Worm (Caenorhabditis elegans) whole organism, L2 larva: ENCODE data around the gene jip-1.

Source experiments
- C34F6.9 ChIP-seq: fragments of 150-350 bp; optimal IDR thresholded peaks from 2 replicates; lab custom pipeline; 2014; ENCODE audit warnings: missing biosample characterization, missing genetic modification characterization
- F13H6.1 ChIP-seq: sonication (generic microtip); optimal IDR thresholded peaks from 2 replicates; lab custom pipeline; 2016; ENCODE audit warnings: missing genetic modification characterization, missing compliant biosample characterization
- R02D3.7 ChIP-seq: fragments of 150-350 bp; optimal IDR thresholded peaks from 2 replicates; lab custom pipeline; 2014; ENCODE audit warnings: missing biosample characterization, missing genetic modification characterization
- Y55F3AM.14 ChIP-seq: fragments of 200-800 bp; sonication (Bioruptor generic); optimal IDR thresholded peaks from 2 replicates; lab custom pipeline; 2018; ENCODE audit warnings: mild to moderate bottlenecking, missing genetic modification characterization, missing compliant biosample characterization
- alr-1 ChIP-seq: fragments of 150-350 bp; optimal IDR thresholded peaks from 2 replicates; lab custom pipeline; 2014; ENCODE audit warnings: missing biosample characterization, missing genetic modification characterization
- ama-1 ChIP-seq: fragments of 150-350 bp; optimal IDR thresholded peaks from 2 replicates; lab custom pipeline; 2018; ENCODE audit warnings: inconsistent platforms
- ceh-16 ChIP-seq: fragments of 150-350 bp; optimal IDR thresholded peaks from 2 replicates; lab custom pipeline; 2014; ENCODE audit warnings: missing biosample characterization, missing genetic modification characterization
- ceh-82 ChIP-seq: fragments of 150-350 bp; optimal IDR thresholded peaks from 2 replicates; lab custom pipeline; 2014; ENCODE audit warnings: missing biosample characterization, missing genetic modification characterization
- crh-2 ChIP-seq: sonication (generic microtip); optimal IDR thresholded peaks from 2 replicates; lab custom pipeline; 2017; ENCODE audit warnings: missing biosample characterization, missing genetic modification characterization
- dmd-4 ChIP-seq: sonication (generic microtip); optimal IDR thresholded peaks from 2 replicates; lab custom pipeline; 2017; ENCODE audit warnings: missing biosample characterization, missing genetic modification characterization
- elt-1 ChIP-seq: fragments of 150-350 bp; optimal IDR thresholded peaks from 2 replicates; lab custom pipeline; 2014; ENCODE audit warnings: missing biosample characterization, missing genetic modification characterization
- elt-3 ChIP-seq: sonication (generic microtip); optimal IDR thresholded peaks from 2 replicates; lab custom pipeline; 2017; ENCODE audit warnings: missing biosample characterization, missing genetic modification characterization
- gmeb-1 ChIP-seq: fragments of 150-350 bp; optimal IDR thresholded peaks from 2 replicates; lab custom pipeline; 2014; ENCODE audit warnings: missing biosample characterization, missing genetic modification characterization
- lin-39 ChIP-seq: fragments of 150-350 bp; optimal IDR thresholded peaks from 2 replicates; lab custom pipeline; 2014; ENCODE audit warnings: missing biosample characterization, missing genetic modification reagents, missing genetic modification characterization
- lsy-2 ChIP-seq, 2 experiments: fragments of 150-350 bp in 1 of 2; sonication (generic microtip) in 1 of 2; optimal IDR thresholded peaks; 2 replicates each; lab custom pipeline; 2014 to 2017; ENCODE audit warnings: missing biosample characterization in 2 of 2, missing genetic modification characterization in 2 of 2
- mab-5 ChIP-seq: fragments of 150-350 bp; optimal IDR thresholded peaks from 2 replicates; lab custom pipeline; 2014; ENCODE audit warnings: missing biosample characterization, missing genetic modification characterization
- mbf-1 ChIP-seq: sonication (generic microtip); optimal IDR thresholded peaks from 2 replicates; lab custom pipeline; 2017; ENCODE audit warnings: missing biosample characterization, missing genetic modification characterization
- mdl-1 ChIP-seq, 2 experiments: fragments of 150-350 bp in 1 of 2; sonication (generic microtip) in 1 of 2; optimal IDR thresholded peaks; 2 replicates each; lab custom pipeline; 2017; ENCODE audit warnings: missing biosample characterization in 2 of 2, missing genetic modification characterization in 2 of 2
- nhr-10 ChIP-seq: sonication (generic microtip); optimal IDR thresholded peaks from 2 replicates; lab custom pipeline; 2017; ENCODE audit warnings: missing biosample characterization, missing genetic modification characterization
- nhr-11 ChIP-seq: fragments of 150-350 bp; optimal IDR thresholded peaks from 2 replicates; lab custom pipeline; 2014; ENCODE audit warnings: missing biosample characterization, missing genetic modification characterization
- nhr-12 ChIP-seq: fragments of 150-350 bp; optimal IDR thresholded peaks from 2 replicates; lab custom pipeline; 2014; ENCODE audit warnings: missing biosample characterization, missing genetic modification characterization
- nhr-129 ChIP-seq: fragments of 150-350 bp; optimal IDR thresholded peaks from 2 replicates; lab custom pipeline; 2014; ENCODE audit warnings: missing biosample characterization, missing genetic modification characterization
- nhr-23 ChIP-seq: fragments of 150-350 bp; optimal IDR thresholded peaks from 2 replicates; lab custom pipeline; 2014; ENCODE audit warnings: missing biosample characterization, missing genetic modification reagents, missing genetic modification characterization
- nhr-237 ChIP-seq: fragments of 150-350 bp; optimal IDR thresholded peaks from 2 replicates; lab custom pipeline; 2014; ENCODE audit warnings: missing biosample characterization, missing genetic modification characterization
- nhr-25 ChIP-seq: fragments of 150-350 bp; sonication (generic microtip); optimal IDR thresholded peaks from 3 replicates; lab custom pipeline; 2014; ENCODE audit warnings: missing biosample characterization, missing genetic modification characterization
- nhr-6 ChIP-seq: fragments of 150-350 bp; optimal IDR thresholded peaks from 2 replicates; lab custom pipeline; 2014; ENCODE audit warnings: missing biosample characterization, missing genetic modification characterization
- nhr-77 ChIP-seq: fragments of 150-350 bp; optimal IDR thresholded peaks from 2 replicates; lab custom pipeline; 2014; ENCODE audit warnings: missing biosample characterization, missing genetic modification characterization
- sem-4 ChIP-seq: fragments of 150-350 bp; optimal IDR thresholded peaks from 2 replicates; lab custom pipeline; 2014; ENCODE audit warnings: missing biosample characterization, missing genetic modification reagents, missing genetic modification characterization
- skn-1 ChIP-seq: sonication (generic microtip); optimal IDR thresholded peaks from 2 replicates; lab custom pipeline; 2017; ENCODE audit warnings: missing biosample characterization, missing genetic modification characterization
- snpc-4 ChIP-seq: fragments of 150-350 bp; optimal IDR thresholded peaks from 2 replicates; lab custom pipeline; 2014; ENCODE audit warnings: missing biosample characterization, missing genetic modification characterization
- unc-39 ChIP-seq: fragments of 150-350 bp; optimal IDR thresholded peaks from 2 replicates; lab custom pipeline; 2014; ENCODE audit warnings: missing biosample characterization, missing genetic modification characterization
- unc-55 ChIP-seq: fragments of 150-350 bp; sonication (generic microtip); optimal IDR thresholded peaks from 3 replicates; lab custom pipeline; 2014; ENCODE audit warnings: missing biosample characterization, missing genetic modification reagents, missing genetic modification characterization
- unc-62 ChIP-seq: fragments of 150-350 bp; optimal IDR thresholded peaks from 2 replicates; lab custom pipeline; 2014; ENCODE audit warnings: missing biosample characterization, missing genetic modification reagents, missing genetic modification characterization
- zag-1 ChIP-seq: fragments of 150-350 bp; optimal IDR thresholded peaks from 2 replicates; lab custom pipeline; 2014; ENCODE audit warnings: missing biosample characterization, missing genetic modification characterization
- ztf-1 ChIP-seq: fragments of 200-800 bp; sonication (Bioruptor generic); conservative IDR thresholded peaks from 2 replicates; pipeline ENCODE4 v1.3.6; 2022; ENCODE audit warnings: missing genetic modification characterization, missing compliant biosample characterization
- ztf-11 ChIP-seq: sonication (generic microtip); optimal IDR thresholded peaks from 2 replicates; lab custom pipeline; 2017; ENCODE audit warnings: missing biosample characterization, missing genetic modification characterization

Gene jip-1

ce11 chrII:1372138-1372537 is 45.3 kb downstream of the jip-1 start:
- TF ChIP-seq sem-4 (tag; lab: Kevin White, UChicago) (no peak), snpc-4 (tag; lab: Kevin White, UChicago) (no peak), crh-2 (tag; lab: Kevin White, UChicago) (no peak), mbf-1 (tag; lab: Kevin White, UChicago) (no peak), alr-1 (no peak), nhr-11 (tag; lab: Kevin White, UChicago) (no peak), zag-1 (tag; lab: Kevin White, UChicago) (no peak), ceh-16 (no peak), unc-55 (no peak), unc-39 (no peak), F13H6.1 (tag; lab: Kevin White, UChicago) (no peak), elt-1 (no peak), unc-62 (no peak), mab-5 (tag; lab: Kevin White, UChicago) (no peak), Y55F3AM.14 (GFP tag; lab: Kevin White, UChicago) (no peak), lsy-2 (tag; optimal IDR thresholded peaks at IDR 0.05; lab: Kevin White, UChicago) (no peak)

DNA sequence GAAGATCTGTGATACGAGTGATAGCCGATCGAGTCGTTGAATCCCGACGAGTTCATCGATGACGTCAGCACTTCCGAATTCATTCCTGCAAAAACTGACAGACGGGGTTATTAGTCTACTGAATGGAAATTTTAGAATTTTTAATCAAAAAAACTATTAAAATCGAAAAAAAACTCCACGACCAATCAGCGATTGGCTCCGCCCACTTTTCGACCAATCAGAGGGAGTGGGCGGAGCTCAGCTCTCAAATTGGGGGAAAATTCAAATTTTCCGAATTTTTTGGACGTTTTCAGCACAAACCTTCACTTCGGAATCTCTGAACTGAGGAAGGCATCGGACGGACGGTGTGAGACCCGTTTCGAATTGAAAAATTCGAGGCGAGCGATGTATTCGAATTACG is 46.2 kb downstream of the jip-1 start:
- TF ChIP-seq ztf-1 (GFP tag; lab: Robert Waterston, UW) = no peak
- TF ChIP-seq nhr-11 (tag; lab: Kevin White, UChicago) = no peak
- no peak for TF ChIP-seq nhr-25

- TF ChIP-seq nhr-23 (tag; lab: Kevin White, UChicago) (no peak), ama-1 (no peak), alr-1 (no peak), nhr-25 (no peak), dmd-4 (no peak), ceh-16 (no peak), ceh-82 (tag; lab: Kevin White, UChicago) (no peak)
Observed at ce11 chrII:1374486-1374885, 47.7 kb downstream of the jip-1 start.

ce11 chrII:1374889-1375288 is 48.1 kb downstream of the jip-1 start, which contains the start of gene rog-1:
rog-1 (minus strand) TSS chrII:1374989.
- TF ChIP-seq alr-1 = no peak
- no peak for TF ChIP-seq ztf-11 (tag; lab: Kevin White, UChicago)
- no peak for TF ChIP-seq gmeb-1
- no peak for TF ChIP-seq lin-39
- TF ChIP-seq nhr-77 (tag; lab: Kevin White, UChicago) = no peak
- TF ChIP-seq snpc-4 (tag; lab: Kevin White, UChicago) = no peak
- no peak for TF ChIP-seq C34F6.9 (tag; lab: Kevin White, UChicago)
- TF ChIP-seq nhr-23 (tag; lab: Kevin White, UChicago) = no peak
- no peak for TF ChIP-seq elt-1
- no peak for TF ChIP-seq R02D3.7 (tag; lab: Kevin White, UChicago)
- TF ChIP-seq ceh-82 (tag; lab: Kevin White, UChicago) = no peak
- TF ChIP-seq mdl-1 (tag; optimal IDR thresholded peaks at IDR 0.05; lab: Kevin White, UChicago) = no peak
- no peak for TF ChIP-seq nhr-11 (tag; lab: Kevin White, UChicago)
- no peak for TF ChIP-seq nhr-237 (tag; lab: Kevin White, UChicago)
- TF ChIP-seq nhr-6 (tag; lab: Kevin White, UChicago) = no peak
- no peak for TF ChIP-seq nhr-12 (tag; lab: Kevin White, UChicago)
- no peak for TF ChIP-seq nhr-10 (tag; lab: Kevin White, UChicago)
- TF ChIP-seq mbf-1 (tag; lab: Kevin White, UChicago) = no peak
- TF ChIP-seq, all 48 proteins: peak for 0

ce11 chrII:1375627-1376026 is 48.8 kb downstream of the jip-1 start:
- peak; percentile 37 for TF ChIP-seq F13H6.1 (tag; lab: Kevin White, UChicago)
- peak in 1 of 2 experiments; percentile 35 for TF ChIP-seq lsy-2 (tag; optimal IDR thresholded peaks at IDR 0.05; lab: Kevin White, UChicago)
- peak; percentile 45 for TF ChIP-seq nhr-129 (tag; lab: Kevin White, UChicago)
- TF ChIP-seq skn-1 (tag; lab: Kevin White, UChicago) = no peak
- TF ChIP-seq elt-3 (tag; lab: Kevin White, UChicago) = no peak
